Fruit fly (Drosophila melanogaster) whole organism, embryonic: ENCODE measurements around the gene GXIVsPLA2.
A peak's percentile ranks its signal among the peaks of the same experiment; 100 is the strongest.

Source experiments
- Ada2b ChIP-seq: fragments of 200-800 bp; sonication (Bioruptor generic); IDR thresholded peaks from 2 replicates; pipeline ENCODE4 v1.3.6; 2022; ENCODE audit warnings: missing biosample characterization, missing genetic modification characterization
- CG10654 ChIP-seq: fragments of 200-800 bp; sonication (Bioruptor generic); optimal IDR thresholded peaks from 2 replicates; lab custom pipeline; 2016; ENCODE audit warnings: missing biosample characterization, missing genetic modification characterization
- CG12236 ChIP-seq: fragments of 200-800 bp; sonication (Bioruptor generic); optimal IDR thresholded peaks from 2 replicates; lab custom pipeline; 2016; ENCODE audit warnings: missing biosample characterization, missing genetic modification characterization
- CG14667 ChIP-seq: fragments of 200-800 bp; sonication (Bioruptor generic); IDR thresholded peaks from 2 replicates; pipeline ENCODE4 v1.3.6; 2022; ENCODE audit warnings: missing biosample characterization, missing genetic modification characterization
- CG15696 ChIP-seq: fragments of 200-800 bp; sonication (Bioruptor generic); optimal IDR thresholded peaks from 2 replicates; lab custom pipeline; 2019; ENCODE audit warnings: missing biosample characterization, mild to moderate bottlenecking, missing genetic modification characterization, moderate library complexity
- CG17186 ChIP-seq: fragments of 200-800 bp; sonication (Bioruptor generic); optimal IDR thresholded peaks from 3 replicates; lab custom pipeline; 2017; ENCODE audit warnings: missing biosample characterization, missing genetic modification reagents, missing genetic modification characterization
- CG17912 ChIP-seq: fragments of 200-800 bp; sonication (Bioruptor generic); optimal IDR thresholded peaks from 2 replicates; lab custom pipeline; 2018; ENCODE audit warnings: missing biosample characterization, mild to moderate bottlenecking, missing genetic modification characterization
- CG18262 ChIP-seq: fragments of 200-800 bp; optimal IDR thresholded peaks from 3 replicates; lab custom pipeline; 2019; ENCODE audit warnings: missing biosample characterization, mild to moderate bottlenecking, missing genetic modification characterization, moderate library complexity
- CG2120 ChIP-seq: fragments of 200-800 bp; sonication (Bioruptor generic); optimal IDR thresholded peaks from 3 replicates; lab custom pipeline; 2016; ENCODE audit warnings: missing biosample characterization, missing genetic modification characterization
- CG3163 ChIP-seq: fragments of 200-800 bp; sonication (Bioruptor generic); optimal IDR thresholded peaks from 3 replicates; lab custom pipeline; 2016; ENCODE audit warnings: missing biosample characterization, missing genetic modification characterization
- CG34376 ChIP-seq: fragments of 200-800 bp; sonication (Bioruptor generic); optimal IDR thresholded peaks from 2 replicates; lab custom pipeline; 2018; ENCODE audit warnings: missing biosample characterization, mild to moderate bottlenecking, missing genetic modification characterization
- CG42726 ChIP-seq: fragments of 200-800 bp; sonication (Bioruptor generic); IDR thresholded peaks from 2 replicates; pipeline ENCODE4 v1.3.6; 2022; ENCODE audit warnings: missing biosample characterization, missing genetic modification characterization; ENCODE audit not compliant: partially characterized antibody
- CG4360 ChIP-seq: fragments of 200-800 bp; sonication (Bioruptor generic); IDR thresholded peaks from 2 replicates; pipeline ENCODE4 v1.3.6; 2022; ENCODE audit warnings: missing biosample characterization, missing genetic modification characterization
- CG4424 ChIP-seq: fragments of 200-800 bp; sonication (Bioruptor generic); optimal IDR thresholded peaks from 3 replicates; lab custom pipeline; 2016; ENCODE audit warnings: missing biosample characterization, missing genetic modification characterization
- CG7839 ChIP-seq: fragments of 200-800 bp; sonication (Bioruptor generic); optimal IDR thresholded peaks from 3 replicates; lab custom pipeline; 2018; ENCODE audit warnings: missing biosample characterization, mild to moderate bottlenecking, missing genetic modification characterization, moderate library complexity
- CG8388 ChIP-seq: fragments of 200-800 bp; sonication (Bioruptor generic); optimal IDR thresholded peaks from 2 replicates; lab custom pipeline; 2019; ENCODE audit warnings: missing biosample characterization, mild to moderate bottlenecking, missing genetic modification characterization, moderate library complexity
- CG9817 ChIP-seq: fragments of 200-800 bp; sonication (Bioruptor generic); optimal IDR thresholded peaks from 2 replicates; lab custom pipeline; 2018; ENCODE audit warnings: missing biosample characterization, mild to moderate bottlenecking, missing genetic modification characterization, moderate library complexity
- Dek ChIP-seq: fragments of 200-800 bp; sonication (Bioruptor generic); optimal IDR thresholded peaks from 3 replicates; lab custom pipeline; 2019; ENCODE audit warnings: missing biosample characterization, mild to moderate bottlenecking, missing genetic modification characterization, moderate library complexity
- Doc3 ChIP-seq: fragments of 200-800 bp; sonication (Bioruptor generic); IDR thresholded peaks from 3 replicates; pipeline ENCODE4 v1.3.6; 2022; ENCODE audit warnings: missing biosample characterization, missing genetic modification characterization; ENCODE audit not compliant: partially characterized antibody
- Elba2 ChIP-seq: fragments of 200-800 bp; sonication (Bioruptor generic); optimal IDR thresholded peaks from 3 replicates; lab custom pipeline; 2016; ENCODE audit warnings: missing biosample characterization, missing genetic modification characterization
- H15 ChIP-seq: fragments of 200-800 bp; sonication (Bioruptor generic); IDR thresholded peaks from 3 replicates; pipeline ENCODE4 v1.3.6; 2022; ENCODE audit warnings: missing biosample characterization, missing genetic modification characterization
- Hand ChIP-seq: fragments of 200-800 bp; sonication (Bioruptor generic); optimal IDR thresholded peaks from 2 replicates; lab custom pipeline; 2017; ENCODE audit warnings: mild to moderate bottlenecking, missing biosample characterization, missing genetic modification reagents, missing genetic modification characterization
- Hr39 ChIP-seq: fragments of >200 bp; optimal IDR thresholded peaks from 2 replicates; lab custom pipeline; 2017
- Mad ChIP-seq: fragments of 200-800 bp; sonication (Bioruptor generic); optimal IDR thresholded peaks from 2 replicates; lab custom pipeline; 2016; ENCODE audit warnings: missing biosample characterization, missing genetic modification characterization
- Nf-YC ChIP-seq: fragments of 200-800 bp; optimal IDR thresholded peaks from 3 replicates; lab custom pipeline; 2019; ENCODE audit warnings: missing biosample characterization, mild to moderate bottlenecking, missing genetic modification characterization, moderate library complexity
- PHDP ChIP-seq: fragments of 200-800 bp; sonication (Bioruptor generic); optimal IDR thresholded peaks from 3 replicates; lab custom pipeline; 2018; ENCODE audit warnings: missing biosample characterization, mild to moderate bottlenecking, missing genetic modification characterization, moderate library complexity
- Sox102F ChIP-seq: fragments of 200-800 bp; sonication (Bioruptor generic); optimal IDR thresholded peaks from 2 replicates; lab custom pipeline; 2018; ENCODE audit warnings: missing biosample characterization, mild to moderate bottlenecking, missing genetic modification characterization, moderate library complexity
- Usf ChIP-seq: fragments of 200-800 bp; sonication (Bioruptor generic); optimal IDR thresholded peaks from 2 replicates; lab custom pipeline; 2017; ENCODE audit warnings: missing genotype, missing biosample characterization, missing genetic modification characterization
- ato ChIP-seq: fragments of 200-800 bp; sonication (Bioruptor generic); IDR thresholded peaks from 2 replicates; pipeline ENCODE4 v1.3.6; 2022; ENCODE audit warnings: missing biosample characterization, missing genetic modification characterization; ENCODE audit not compliant: partially characterized antibody
- bbx ChIP-seq: fragments of 200-800 bp; sonication (Bioruptor generic); IDR thresholded peaks from 2 replicates; pipeline ENCODE4 v1.3.6; 2022; ENCODE audit warnings: missing biosample characterization, missing genetic modification characterization; ENCODE audit not compliant: partially characterized antibody
- btn ChIP-seq: fragments of 200-800 bp; sonication (Bioruptor generic); optimal IDR thresholded peaks from 2 replicates; lab custom pipeline; 2016; ENCODE audit warnings: missing biosample characterization, missing genetic modification characterization
- cad ChIP-seq: fragments of >200 bp; optimal IDR thresholded peaks from 2 replicates; lab custom pipeline; 2017; ENCODE audit warnings: missing biosample characterization, missing genetic modification characterization
- danr ChIP-seq: fragments of 200-800 bp; sonication (Bioruptor generic); IDR thresholded peaks from 2 replicates; pipeline ENCODE4 v1.3.6; 2022; ENCODE audit warnings: missing biosample characterization, missing genetic modification characterization
- dmrt99B ChIP-seq: fragments of 200-800 bp; sonication (Bioruptor generic); optimal IDR thresholded peaks from 2 replicates; lab custom pipeline; 2018; ENCODE audit warnings: missing biosample characterization, mild to moderate bottlenecking, missing genetic modification characterization, moderate library complexity
- eve ChIP-seq, 2 experiments: fragments of >200 bp; optimal IDR thresholded peaks; 2 replicates each; lab custom pipeline; 2017; ENCODE audit warnings: missing biosample characterization in 2 of 2, missing genetic modification characterization in 2 of 2
- grau ChIP-seq: fragments of 200-800 bp; optimal IDR thresholded peaks from 3 replicates; lab custom pipeline; 2019; ENCODE audit warnings: missing biosample characterization, mild to moderate bottlenecking, missing genetic modification characterization, moderate library complexity
- grn ChIP-seq: fragments of 200-800 bp; sonication (Bioruptor generic); optimal IDR thresholded peaks from 3 replicates; lab custom pipeline; 2017; ENCODE audit warnings: missing biosample characterization, missing genetic modification characterization
- hb ChIP-seq: fragments of 200-800 bp; sonication (Bioruptor generic); IDR thresholded peaks from 3 replicates; pipeline ENCODE4 v1.3.6; 2022; ENCODE audit warnings: missing biosample characterization, missing genetic modification characterization; ENCODE audit not compliant: partially characterized antibody
- ind ChIP-seq: fragments of 200-800 bp; sonication (Bioruptor generic); optimal IDR thresholded peaks from 3 replicates; lab custom pipeline; 2016; ENCODE audit warnings: missing biosample characterization, missing genetic modification characterization
- klu ChIP-seq: fragments of 200-800 bp; sonication (Bioruptor generic); IDR thresholded peaks from 2 replicates; pipeline ENCODE4 v1.3.6; 2022; ENCODE audit warnings: missing biosample characterization, missing genetic modification characterization
- kni ChIP-seq: fragments of 200-800 bp; sonication (Bioruptor generic); optimal IDR thresholded peaks from 3 replicates; lab custom pipeline; 2017; ENCODE audit warnings: mild to moderate bottlenecking, missing biosample characterization, missing genetic modification reagents, missing genetic modification characterization
- luna ChIP-seq: fragments of 200-800 bp; sonication (Bioruptor generic); optimal IDR thresholded peaks from 2 replicates; lab custom pipeline; 2016; ENCODE audit warnings: missing biosample characterization, missing genetic modification characterization
- mam ChIP-seq: fragments of 200-800 bp; sonication (Bioruptor generic); optimal IDR thresholded peaks from 3 replicates; lab custom pipeline; 2016; ENCODE audit warnings: missing biosample characterization, missing genetic modification characterization
- odd ChIP-seq: fragments of 200-800 bp; sonication (Bioruptor generic); optimal IDR thresholded peaks from 2 replicates; lab custom pipeline; 2017; ENCODE audit warnings: missing biosample characterization, mild to moderate bottlenecking, missing genetic modification characterization
- prd ChIP-seq, 3 experiments: fragments of >200 bp in 2 of 3; fragments of 200-800 bp in 1 of 3; sonication (Bioruptor generic) in 1 of 3; optimal IDR thresholded peaks in 2 of 3; IDR thresholded peaks in 1 of 3; 2 replicates in 2 of 3; 3 replicates in 1 of 3; pipeline versions ENCODE4 v1.3.6 to Lab custom; 2017 to 2022; ENCODE audit warnings: missing biosample characterization in 1 of 3, missing genetic modification characterization in 1 of 3
- pum ChIP-seq: fragments of 200-800 bp; sonication (Bioruptor generic); optimal IDR thresholded peaks from 2 replicates; lab custom pipeline; 2016; ENCODE audit warnings: missing biosample characterization, missing genetic modification characterization
- sim ChIP-seq: fragments of 200-800 bp; sonication (Bioruptor generic); IDR thresholded peaks from 2 replicates; pipeline ENCODE4 v1.3.6; 2022; ENCODE audit warnings: missing biosample characterization, missing genetic modification characterization
- sug ChIP-seq: fragments of 200-800 bp; optimal IDR thresholded peaks from 2 replicates; lab custom pipeline; 2019; ENCODE audit warnings: missing biosample characterization, mild to moderate bottlenecking, missing genetic modification characterization, moderate library complexity
- tap ChIP-seq: fragments of 200-800 bp; optimal IDR thresholded peaks from 3 replicates; lab custom pipeline; 2019; ENCODE audit warnings: missing biosample characterization, mild to moderate bottlenecking, missing genetic modification characterization, moderate library complexity

Gene GXIVsPLA2

DNA sequence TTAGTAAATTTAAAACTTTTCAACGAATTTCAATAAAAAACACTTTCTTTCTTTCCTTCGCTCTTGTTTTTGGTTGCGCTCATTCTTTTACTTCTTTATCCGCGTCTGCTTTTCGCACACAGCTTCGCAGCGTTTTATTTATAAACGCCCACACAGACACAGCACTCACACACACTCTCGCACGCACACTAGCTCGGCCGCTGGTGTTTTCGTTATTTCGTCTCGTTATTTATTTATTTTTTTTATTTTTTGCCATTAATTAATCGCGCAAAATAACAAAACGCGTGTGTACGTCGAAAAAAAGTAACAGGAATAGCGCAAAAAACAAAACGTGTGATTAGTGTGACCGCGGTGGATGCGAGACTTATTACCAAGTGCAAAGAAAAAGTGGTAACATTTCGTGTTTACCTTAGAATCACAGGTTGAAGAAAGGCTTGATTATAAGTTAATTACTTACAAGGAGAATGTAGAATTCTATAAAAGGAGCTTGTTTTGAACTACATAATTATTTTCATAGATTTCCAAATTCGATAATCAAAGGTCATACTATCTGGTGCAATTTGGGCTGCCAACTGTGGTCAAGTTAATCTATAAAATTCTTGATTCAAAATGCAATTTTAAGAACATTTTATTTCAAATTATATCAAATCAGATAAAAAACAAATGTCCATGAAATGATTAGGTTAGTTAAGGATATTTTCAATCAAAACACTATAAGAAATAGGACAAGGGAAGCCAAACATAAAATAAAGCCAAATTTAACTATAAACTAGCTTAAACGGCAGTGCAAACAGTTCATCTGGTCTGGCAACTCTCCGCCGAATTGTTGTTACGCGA lies 49.7 kb downstream of the GXIVsPLA2 start, which contains the start of the genes hzg and mRpS31 (continued):
- TF ChIP-seq ato (GFP tag; lab: Robert Waterston, UW) (no peak), CG9817 (peak; percentile 67), klu (GFP tag; lab: Robert Waterston, UW) (no peak), CG2120 (GFP tag; lab: Kevin White, UChicago) (peak; percentile 80), Nf-YC (tag; lab: Kevin White, UChicago) (peak; percentile 56), sug (tag; lab: Kevin White, UChicago) (peak; percentile 67), Elba2 (GFP tag; lab: Kevin White, UChicago) (no peak), pum (peak; percentile 54), btn (GFP tag; lab: Kevin White, UChicago) (no peak), H15 (GFP tag; lab: Robert Waterston, UW) (no peak), CG8388 (GFP tag; lab: Kevin White, UChicago) (peak; percentile 21), CG3163 (GFP tag; lab: Kevin White, UChicago) (peak; percentile 40), Dek (peak; percentile 23), grn (GFP tag; lab: Kevin White, UChicago) (peak; percentile 10), eve (GFP tag; optimal IDR thresholded peaks at IDR 0.05; lab: Kevin White, UChicago) (no peak), luna (no peak), prd (optimal IDR thresholded peaks at IDR 0.05; lab: Kevin White, UChicago) (no peak), prd (GFP tag; IDR thresholded peaks at IDR 0.05; lab: Robert Waterston, UW) (peak; percentile 43; the same call in 2 of the 3 replicates), sim (no peak), CG17186 (GFP tag; lab: Kevin White, UChicago) (no peak), dmrt99B (peak; percentile 35), CG15696 (tag; lab: Kevin White, UChicago) (peak; percentile 52), CG17912 (GFP tag; lab: Kevin White, UChicago) (no peak), Sox102F (GFP tag; lab: Kevin White, UChicago) (peak; percentile 58), danr (GFP tag; lab: Robert Waterston, UW) (no peak), tap (tag; lab: Kevin White, UChicago) (peak; percentile 22), grau (tag; lab: Kevin White, UChicago) (peak; percentile 71), mam (GFP tag; lab: Kevin White, UChicago) (peak; percentile 69), CG4424 (peak; percentile 53), CG18262 (tag; lab: Kevin White, UChicago) (peak; percentile 66), Usf (GFP tag; lab: Kevin White, UChicago) (no peak), hb (GFP tag; lab: Robert Waterston, UW) (no peak), CG4360 (GFP tag; lab: Robert Waterston, UW) (no peak), CG7839 (tag; lab: Kevin White, UChicago) (peak; percentile 25), ind (GFP tag; lab: Kevin White, UChicago) (peak; percentile 64), CG12236 (GFP tag; lab: Kevin White, UChicago) (no peak), bbx (0 out of 2 replicates have a peak, but pooled peaks have one; percentile 12), odd (GFP tag; lab: Kevin White, UChicago) (no peak), Hand (GFP tag; lab: Kevin White, UChicago) (no peak), kni (no peak), PHDP (tag; lab: Kevin White, UChicago) (peak; percentile 51), cad (no peak), Mad (GFP tag; lab: Kevin White, UChicago) (no peak), CG14667 (GFP tag; lab: Robert Waterston, UW) (no peak), CG42726 (no peak; the same call in 1 of the 2 replicates), CG34376 (GFP tag; lab: Kevin White, UChicago) (peak; percentile 36), CG10654 (GFP tag; lab: Kevin White, UChicago) (peak; percentile 50), Doc3 (GFP tag; lab: Robert Waterston, UW) (no peak), Ada2b (peak; percentile 33), Hr39 (lab: Kevin White, UChicago) (no peak)
